Fruit fly (Drosophila melanogaster) whole organism, embryonic: ENCODE measurements around the gene CG3625.
A peak's percentile ranks its signal among the peaks of the same experiment; 100 is the strongest.

Experiments used
- Ada2b ChIP-seq: fragments of 200-800 bp; sonication (Bioruptor generic); IDR thresholded peaks from 2 replicates; pipeline ENCODE4 v1.3.6; 2022; ENCODE audit warnings: missing biosample characterization, missing genetic modification characterization
- Aef1 ChIP-seq: fragments of 200-800 bp; sonication (Bioruptor generic); IDR thresholded peaks from 3 replicates; pipeline ENCODE4 v1.3.6; 2022; ENCODE audit warnings: missing biosample characterization, missing genetic modification characterization
- B-H2 ChIP-seq: fragments of 200-800 bp; sonication (Bioruptor generic); optimal IDR thresholded peaks from 2 replicates; lab custom pipeline; 2018; ENCODE audit warnings: missing biosample characterization, mild to moderate bottlenecking, missing genetic modification characterization
- BEAF-32 ChIP-seq: fragments of 200-800 bp; sonication (Bioruptor generic); optimal IDR thresholded peaks from 3 replicates; lab custom pipeline; 2017; ENCODE audit warnings: missing biosample characterization, missing genetic modification characterization, mild to moderate bottlenecking, moderate library complexity, missing genetic modification reagents
- CG10565 ChIP-seq: fragments of 200-800 bp; sonication (Bioruptor generic); optimal IDR thresholded peaks from 3 replicates; lab custom pipeline; 2016; ENCODE audit warnings: missing biosample characterization, mild to moderate bottlenecking, missing genetic modification characterization
- CG11247 ChIP-seq: fragments of 200-800 bp; sonication (Bioruptor generic); IDR thresholded peaks from 2 replicates; pipeline ENCODE4 v1.3.6; 2022; ENCODE audit warnings: missing biosample characterization, missing genetic modification characterization
- CG12071 ChIP-seq: fragments of 200-800 bp; sonication (Bioruptor generic); optimal IDR thresholded peaks from 3 replicates; lab custom pipeline; 2018; ENCODE audit warnings: missing biosample characterization, mild to moderate bottlenecking, missing genetic modification characterization
- CG13296 ChIP-seq: fragments of 200-800 bp; sonication (Bioruptor generic); optimal IDR thresholded peaks from 3 replicates; lab custom pipeline; 2018; ENCODE audit warnings: missing biosample characterization, mild to moderate bottlenecking, missing genetic modification characterization
- CG13775 ChIP-seq: fragments of 200-800 bp; sonication (Bioruptor generic); optimal IDR thresholded peaks from 3 replicates; lab custom pipeline; 2017; ENCODE audit warnings: missing biosample characterization, mild to moderate bottlenecking, missing genetic modification characterization
- CG16815 ChIP-seq: fragments of 200-800 bp; sonication (Bioruptor generic); optimal IDR thresholded peaks from 3 replicates; lab custom pipeline; 2017; ENCODE audit warnings: missing biosample characterization, mild to moderate bottlenecking, missing genetic modification characterization
- CG17186 ChIP-seq: fragments of 200-800 bp; sonication (Bioruptor generic); optimal IDR thresholded peaks from 3 replicates; lab custom pipeline; 2017; ENCODE audit warnings: missing biosample characterization, missing genetic modification reagents, missing genetic modification characterization
- CG17359 ChIP-seq: fragments of 200-800 bp; sonication (Bioruptor generic); optimal IDR thresholded peaks from 3 replicates; lab custom pipeline; 2018; ENCODE audit warnings: missing biosample characterization, mild to moderate bottlenecking, missing genetic modification characterization, moderate library complexity
- CG17568 ChIP-seq: fragments of 200-800 bp; sonication (Bioruptor generic); optimal IDR thresholded peaks from 2 replicates; lab custom pipeline; 2018; ENCODE audit warnings: missing biosample characterization, mild to moderate bottlenecking, missing genetic modification characterization, moderate library complexity
- CG1792 ChIP-seq: fragments of 200-800 bp; sonication (Bioruptor generic); optimal IDR thresholded peaks from 2 replicates; lab custom pipeline; 2016; ENCODE audit warnings: missing biosample characterization, missing genetic modification characterization
- CG31365 ChIP-seq: fragments of 200-800 bp; sonication (Bioruptor generic); optimal IDR thresholded peaks from 2 replicates; lab custom pipeline; 2018; ENCODE audit warnings: missing biosample characterization, mild to moderate bottlenecking, missing genetic modification characterization
- CG32532 ChIP-seq: fragments of 200-800 bp; sonication (Bioruptor generic); IDR thresholded peaks from 2 replicates; pipeline ENCODE4 v1.3.6; 2022; ENCODE audit warnings: missing biosample characterization, missing genetic modification characterization
- CG42726 ChIP-seq: fragments of 200-800 bp; sonication (Bioruptor generic); IDR thresholded peaks from 2 replicates; pipeline ENCODE4 v1.3.6; 2022; ENCODE audit warnings: missing biosample characterization, missing genetic modification characterization; ENCODE audit not compliant: partially characterized antibody
- CG6765 ChIP-seq: fragments of 200-800 bp; sonication (Bioruptor generic); optimal IDR thresholded peaks from 3 replicates; lab custom pipeline; 2017; ENCODE audit warnings: missing biosample characterization, mild to moderate bottlenecking, missing genetic modification characterization
- CG9215 ChIP-seq: fragments of 200-800 bp; sonication (Bioruptor generic); IDR thresholded peaks from 2 replicates; pipeline ENCODE4 v1.3.6; 2022; ENCODE audit warnings: missing biosample characterization, missing genetic modification characterization
- CG9727 ChIP-seq: fragments of 200-800 bp; sonication (Bioruptor generic); optimal IDR thresholded peaks from 3 replicates; lab custom pipeline; 2017; ENCODE audit warnings: missing biosample characterization, mild to moderate bottlenecking, missing genetic modification characterization
- CHES-1-like ChIP-seq: fragments of 200-800 bp; sonication (Bioruptor generic); optimal IDR thresholded peaks from 2 replicates; lab custom pipeline; 2016; ENCODE audit warnings: missing biosample characterization, missing genetic modification characterization
- E2f2 ChIP-seq: fragments of 200-800 bp; sonication (Bioruptor generic); IDR thresholded peaks from 2 replicates; pipeline ENCODE4 v1.3.6; 2022; ENCODE audit warnings: missing biosample characterization, missing genetic modification characterization
- Eip74EF ChIP-seq, 2 experiments: fragments of 200-800 bp in 1 of 2; fragments of >200 bp in 1 of 2; sonication (Bioruptor generic) in 1 of 2; optimal IDR thresholded peaks; 2 replicates each; lab custom pipeline; 2017 to 2019; ENCODE audit warnings: missing biosample characterization in 2 of 2, missing genetic modification characterization in 2 of 2, mild to moderate bottlenecking in 1 of 2, moderate library complexity in 1 of 2
- Ets65A ChIP-seq: fragments of 200-800 bp; sonication (Bioruptor generic); peaks from one replicate; lab custom pipeline; 2016; ENCODE audit warnings: missing biosample characterization, missing genetic modification characterization
- Hey ChIP-seq: fragments of 200-800 bp; sonication (Bioruptor generic); optimal IDR thresholded peaks from 3 replicates; lab custom pipeline; 2018; ENCODE audit warnings: missing biosample characterization, mild to moderate bottlenecking, missing genetic modification characterization
- Hr51 ChIP-seq, 2 experiments: fragments of 200-800 bp; sonication (Bioruptor generic); optimal IDR thresholded peaks; 2 replicates in 1 of 2; 3 replicates in 1 of 2; lab custom pipeline; 2016 to 2018; ENCODE audit warnings: missing biosample characterization in 2 of 2, missing genetic modification characterization in 2 of 2, mild to moderate bottlenecking in 1 of 2, moderate library complexity in 1 of 2
- Jarid2 ChIP-seq: fragments of 200-800 bp; sonication (Bioruptor generic); optimal IDR thresholded peaks from 3 replicates; lab custom pipeline; 2017; ENCODE audit warnings: mild to moderate bottlenecking, missing biosample characterization, missing genetic modification reagents, missing genetic modification characterization
- MBD-R2 ChIP-seq: fragments of 200-800 bp; sonication (Bioruptor generic); IDR thresholded peaks from 2 replicates; pipeline ENCODE4 v1.3.6; 2022; ENCODE audit warnings: missing biosample characterization, missing genetic modification characterization
- NfI ChIP-seq: fragments of 200-800 bp; sonication (Bioruptor generic); optimal IDR thresholded peaks from 3 replicates; lab custom pipeline; 2018; ENCODE audit warnings: missing biosample characterization, mild to moderate bottlenecking, missing genetic modification characterization, moderate library complexity
- Rx ChIP-seq: fragments of 200-800 bp; sonication (Bioruptor generic); IDR thresholded peaks from 2 replicates; pipeline ENCODE4 v1.3.6; 2022; ENCODE audit warnings: missing biosample characterization, missing genetic modification characterization
- ase ChIP-seq: fragments of 200-800 bp; sonication (Bioruptor generic); IDR thresholded peaks from 3 replicates; pipeline ENCODE4 v1.3.6; 2022; ENCODE audit warnings: missing biosample characterization, missing genetic modification characterization
- az2 ChIP-seq: fragments of 200-800 bp; sonication (Bioruptor generic); optimal IDR thresholded peaks from 3 replicates; lab custom pipeline; 2016; ENCODE audit warnings: missing biosample characterization, missing genetic modification characterization
- cg ChIP-seq: fragments of 200-800 bp; sonication (Bioruptor generic); optimal IDR thresholded peaks from 3 replicates; lab custom pipeline; 2019; ENCODE audit warnings: missing biosample characterization, mild to moderate bottlenecking, missing genetic modification characterization, moderate library complexity
- chm ChIP-seq: fragments of 200-800 bp; sonication (Bioruptor generic); IDR thresholded peaks from 2 replicates; pipeline ENCODE4 v1.3.6; 2022; ENCODE audit warnings: missing biosample characterization, missing genetic modification characterization
- crc ChIP-seq: fragments of 200-800 bp; sonication (Bioruptor generic); optimal IDR thresholded peaks from 2 replicates; lab custom pipeline; 2016; ENCODE audit warnings: missing biosample characterization, missing genetic modification characterization
- crp ChIP-seq, 2 experiments: fragments of 200-800 bp; sonication (Bioruptor generic); optimal IDR thresholded peaks; 2 replicates in 1 of 2; 3 replicates in 1 of 2; lab custom pipeline; 2017; ENCODE audit warnings: missing biosample characterization in 2 of 2, missing genetic modification characterization in 2 of 2, mild to moderate bottlenecking in 1 of 2, moderate library complexity in 1 of 2
- dmrt11E ChIP-seq: fragments of 200-800 bp; sonication (Bioruptor generic); optimal IDR thresholded peaks from 3 replicates; lab custom pipeline; 2018; ENCODE audit warnings: missing biosample characterization, mild to moderate bottlenecking, missing genetic modification characterization, moderate library complexity
- exex ChIP-seq: fragments of 200-800 bp; sonication (Bioruptor generic); optimal IDR thresholded peaks from 4 replicates; lab custom pipeline; 2018; ENCODE audit warnings: missing biosample characterization, mild to moderate bottlenecking, missing genetic modification characterization, moderate library complexity
- hth ChIP-seq: fragments of >200 bp; optimal IDR thresholded peaks from 2 replicates; lab custom pipeline; 2017; ENCODE audit warnings: inconsistent platforms
- lilli ChIP-seq: fragments of 200-800 bp; sonication (Bioruptor generic); optimal IDR thresholded peaks from 3 replicates; lab custom pipeline; 2016; ENCODE audit warnings: missing biosample characterization, missing genetic modification characterization
- lov ChIP-seq, 2 experiments: fragments of 200-800 bp in 1 of 2; fragments of >200 bp in 1 of 2; sonication (Bioruptor generic) in 1 of 2; IDR thresholded peaks in 1 of 2; optimal IDR thresholded peaks in 1 of 2; 2 replicates in 1 of 2; 3 replicates in 1 of 2; pipeline versions ENCODE4 v1.3.6 to Lab custom; 2017 to 2022; ENCODE audit warnings: missing biosample characterization in 1 of 2, missing genetic modification characterization in 1 of 2
- odd ChIP-seq: fragments of 200-800 bp; sonication (Bioruptor generic); optimal IDR thresholded peaks from 2 replicates; lab custom pipeline; 2017; ENCODE audit warnings: missing biosample characterization, mild to moderate bottlenecking, missing genetic modification characterization
- peb ChIP-seq: fragments of 200-800 bp; sonication (Bioruptor generic); IDR thresholded peaks from 2 replicates; pipeline ENCODE4 v1.3.6; 2022; ENCODE audit warnings: missing biosample characterization, missing genetic modification characterization
- rib ChIP-seq: fragments of 200-800 bp; sonication (Bioruptor generic); IDR thresholded peaks from 2 replicates; pipeline ENCODE4 v1.3.6; 2022; ENCODE audit warnings: missing biosample characterization, missing genetic modification characterization
- row ChIP-seq: fragments of 200-800 bp; sonication (Bioruptor generic); IDR thresholded peaks from 3 replicates; pipeline ENCODE4 v1.3.6; 2022; ENCODE audit warnings: missing biosample characterization, missing genetic modification characterization
- sens-2 ChIP-seq: fragments of 200-800 bp; sonication (Bioruptor generic); IDR thresholded peaks from 2 replicates; pipeline ENCODE4 v1.3.6; 2022; ENCODE audit warnings: missing biosample characterization, missing genetic modification characterization
- slp2 ChIP-seq: fragments of 200-800 bp; sonication (Bioruptor generic); optimal IDR thresholded peaks from 2 replicates; lab custom pipeline; 2016; ENCODE audit warnings: missing biosample characterization, missing genetic modification characterization
- tio ChIP-seq: fragments of 200-800 bp; sonication (Bioruptor generic); optimal IDR thresholded peaks from 2 replicates; lab custom pipeline; 2017; ENCODE audit warnings: missing biosample characterization, missing genetic modification characterization, inconsistent platforms
- unpg ChIP-seq: fragments of 200-800 bp; sonication (Bioruptor generic); optimal IDR thresholded peaks from 3 replicates; lab custom pipeline; 2018; ENCODE audit warnings: missing biosample characterization, mild to moderate bottlenecking, missing genetic modification characterization, moderate library complexity

CG3625 gene

DNA sequence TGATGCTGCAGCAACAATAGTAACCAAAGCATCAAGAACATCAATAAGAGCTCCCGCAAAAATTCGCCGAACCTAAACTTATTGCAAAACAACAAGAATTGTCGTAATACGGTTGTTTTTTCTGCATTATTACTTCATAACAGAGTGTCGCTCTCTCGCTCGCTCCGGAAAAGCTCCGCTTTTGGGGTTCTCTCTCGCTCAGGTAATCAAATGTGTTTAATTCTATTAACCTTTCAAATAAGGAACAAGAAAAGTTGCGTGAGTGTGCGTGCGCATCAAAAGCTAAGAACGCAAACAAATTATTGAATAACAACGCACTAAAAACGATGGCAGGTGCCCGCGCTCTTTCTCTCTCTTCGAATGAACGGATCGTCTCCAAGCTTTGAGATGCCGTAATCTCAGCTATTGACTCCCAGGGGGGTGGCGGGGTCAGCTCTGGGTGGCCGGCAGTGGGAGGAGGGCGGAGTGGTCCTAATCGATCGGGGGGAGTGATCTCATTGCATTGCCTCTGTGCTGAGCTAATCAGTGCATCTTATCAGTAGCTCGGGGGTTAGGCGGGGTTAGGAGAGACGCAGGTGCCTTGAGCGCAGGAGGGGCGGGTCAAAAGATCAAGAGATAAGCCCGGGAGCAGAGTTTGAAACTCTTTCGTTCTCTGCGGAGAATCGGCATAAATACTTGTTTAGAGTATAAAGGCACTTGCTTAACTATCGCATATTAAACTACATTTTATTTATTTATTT, 14.8 kb upstream of the CG3625 start (continued):
- TF ChIP-seq CG1792 (GFP tag; lab: Kevin White, UChicago) (no peak), CG13296 (GFP tag; lab: Kevin White, UChicago) (no peak), Ada2b (GFP tag; lab: Robert Waterston, UW) (no peak), Ets65A (no peak), unpg (GFP tag; lab: Kevin White, UChicago) (no peak), CG13775 (GFP tag; lab: Kevin White, UChicago) (no peak), crp (GFP tag; optimal IDR thresholded peaks at IDR 0.05; lab: Kevin White, UChicago) (no peak), odd (GFP tag; lab: Kevin White, UChicago) (no peak), peb (GFP tag; lab: Robert Waterston, UW) (no peak), slp2 (GFP tag; lab: Kevin White, UChicago) (no peak), CG6765 (GFP tag; lab: Kevin White, UChicago) (no peak), CG12071 (GFP tag; lab: Kevin White, UChicago) (no peak), Rx (GFP tag; lab: Robert Waterston, UW) (no peak), NfI (GFP tag; lab: Kevin White, UChicago) (no peak), exex (no peak), CG10565 (GFP tag; lab: Kevin White, UChicago) (no peak), CG42726 (GFP tag; lab: Robert Waterston, UW) (no peak), chm (GFP tag; lab: Robert Waterston, UW) (no peak), ase (no peak), Hey (tag; lab: Kevin White, UChicago) (no peak), crc (GFP tag; lab: Kevin White, UChicago) (no peak), dmrt11E (tag; lab: Kevin White, UChicago) (no peak), CG17359 (tag; lab: Kevin White, UChicago) (no peak), CG17568 (GFP tag; lab: Kevin White, UChicago) (no peak), CG32532 (GFP tag; lab: Robert Waterston, UW) (peak; percentile 14; the same call in 1 of the 2 replicates), E2f2 (GFP tag; lab: Robert Waterston, UW) (no peak), CG17186 (GFP tag; lab: Kevin White, UChicago) (no peak), Jarid2 (no peak), hth (lab: Kevin White, UChicago) (no peak), BEAF-32 (no peak), Aef1 (GFP tag; lab: Robert Waterston, UW) (no peak), CG31365 (tag; lab: Kevin White, UChicago) (no peak), CG11247 (GFP tag; lab: Robert Waterston, UW) (no peak), row (no peak), CG9727 (GFP tag; lab: Kevin White, UChicago) (no peak), CHES-1-like (GFP tag; lab: Kevin White, UChicago) (no peak), lov (optimal IDR thresholded peaks at IDR 0.05; lab: Kevin White, UChicago) (no peak), lov (GFP tag; IDR thresholded peaks at IDR 0.05; lab: Robert Waterston, UW) (0 out of 3 replicates have a peak, but pooled peaks have one; percentile 38), CG16815 (no peak), rib (no peak), CG9215 (GFP tag; lab: Robert Waterston, UW) (no peak), lilli (GFP tag; lab: Kevin White, UChicago) (no peak), B-H2 (GFP tag; lab: Kevin White, UChicago) (no peak), sens-2 (GFP tag; lab: Robert Waterston, UW) (0 out of 2 replicates have a peak, but pooled peaks have one; percentile 13), cg (GFP tag; lab: Kevin White, UChicago) (peak; percentile 18), az2 (GFP tag; lab: Kevin White, UChicago) (no peak), MBD-R2 (GFP tag; lab: Robert Waterston, UW) (no peak; the same call in 1 of the 2 replicates), Eip74EF (GFP tag; optimal IDR thresholded peaks at IDR 0.05; lab: Kevin White, UChicago) (no peak), tio (no peak), Hr51 (GFP tag; optimal IDR thresholded peaks at IDR 0.05; lab: Kevin White, UChicago) (no peak)
